Fruit fly (Drosophila melanogaster) whole organism, prepupa: ENCODE results near the gene mRpL55.

Source experiments
- Blimp-1 ChIP-seq: fragments of 200-800 bp; sonication (Bioruptor generic); optimal IDR thresholded peaks from 3 replicates; lab custom pipeline; 2017; ENCODE audit warnings: missing biosample characterization, missing genetic modification characterization, mild to moderate bottlenecking, moderate library complexity, missing genetic modification reagents
- CG10631 ChIP-seq: fragments of 200-800 bp; sonication (Bioruptor generic); optimal IDR thresholded peaks from 2 replicates; lab custom pipeline; 2016; ENCODE audit warnings: missing biosample characterization, missing genetic modification characterization
- CG10669 ChIP-seq: fragments of 200-800 bp; sonication (Bioruptor generic); optimal IDR thresholded peaks from 3 replicates; lab custom pipeline; 2018; ENCODE audit warnings: missing biosample characterization, mild to moderate bottlenecking, missing genetic modification characterization, moderate library complexity
- CG11294 ChIP-seq: fragments of 200-800 bp; sonication (Bioruptor generic); IDR thresholded peaks from 2 replicates; pipeline ENCODE4 v1.3.6; 2022; ENCODE audit warnings: missing biosample characterization, missing genetic modification characterization
- CG11762 ChIP-seq: fragments of 200-800 bp; sonication (Bioruptor generic); optimal IDR thresholded peaks from 3 replicates; lab custom pipeline; 2016; ENCODE audit warnings: missing biosample characterization, missing genetic modification characterization; ENCODE audit not compliant: insufficient read depth
- CG11902 ChIP-seq: fragments of 200-800 bp; sonication (Bioruptor generic); optimal IDR thresholded peaks from 3 replicates; lab custom pipeline; 2016; ENCODE audit warnings: missing biosample characterization, missing genetic modification characterization
- CG15336 ChIP-seq: fragments of 200-800 bp; sonication (Bioruptor generic); IDR thresholded peaks from 2 replicates; pipeline ENCODE4 v1.3.6; 2022; ENCODE audit warnings: missing biosample characterization, missing genetic modification characterization
- CG1621 ChIP-seq: fragments of 200-800 bp; sonication (Bioruptor generic); optimal IDR thresholded peaks from 3 replicates; lab custom pipeline; 2018; ENCODE audit warnings: missing biosample characterization, mild to moderate bottlenecking, missing genetic modification characterization
- CG3032 ChIP-seq: fragments of 200-800 bp; optimal IDR thresholded peaks from 2 replicates; lab custom pipeline; 2019; ENCODE audit warnings: missing biosample characterization, mild to moderate bottlenecking, missing genetic modification characterization, moderate library complexity
- CG31627 ChIP-seq: fragments of 200-800 bp; sonication (Bioruptor generic); optimal IDR thresholded peaks from 3 replicates; lab custom pipeline; 2016; ENCODE audit warnings: missing biosample characterization, missing genetic modification characterization
- CG32006 ChIP-seq: fragments of 200-800 bp; sonication (Bioruptor generic); optimal IDR thresholded peaks from 3 replicates; lab custom pipeline; 2017; ENCODE audit warnings: missing biosample characterization, mild to moderate bottlenecking, missing genetic modification characterization
- CG34406 ChIP-seq: fragments of 200-800 bp; sonication (Bioruptor generic); optimal IDR thresholded peaks from 3 replicates; lab custom pipeline; 2016; ENCODE audit warnings: missing biosample characterization, missing genetic modification characterization
- CG3919 ChIP-seq: fragments of 200-800 bp; sonication (Bioruptor generic); optimal IDR thresholded peaks from 3 replicates; lab custom pipeline; 2016; ENCODE audit warnings: missing biosample characterization, missing genetic modification characterization
- CG4318 ChIP-seq: fragments of 200-800 bp; sonication (Bioruptor generic); optimal IDR thresholded peaks from 3 replicates; lab custom pipeline; 2017; ENCODE audit warnings: missing biosample characterization, mild to moderate bottlenecking, missing genetic modification characterization
- CG6276 ChIP-seq: fragments of 200-800 bp; sonication (Bioruptor generic); optimal IDR thresholded peaks from 2 replicates; lab custom pipeline; 2017; ENCODE audit warnings: missing biosample characterization, mild to moderate bottlenecking, missing genetic modification characterization
- CG6808 ChIP-seq: fragments of 200-800 bp; sonication (Bioruptor generic); optimal IDR thresholded peaks from 3 replicates; lab custom pipeline; 2017; ENCODE audit warnings: missing biosample characterization, missing genetic modification characterization, mild to moderate bottlenecking, moderate library complexity, missing genetic modification reagents
- CG7368 ChIP-seq: fragments of 200-800 bp; sonication (Bioruptor generic); optimal IDR thresholded peaks from 3 replicates; lab custom pipeline; 2016; ENCODE audit warnings: missing biosample characterization, missing genetic modification characterization
- CG8119 ChIP-seq: fragments of 200-800 bp; sonication (Bioruptor generic); IDR thresholded peaks from 3 replicates; pipeline ENCODE4 v1.3.6; 2022; ENCODE audit warnings: missing biosample characterization, missing genetic modification characterization
- CG8319 ChIP-seq: fragments of 200-800 bp; sonication (Bioruptor generic); optimal IDR thresholded peaks from 3 replicates; lab custom pipeline; 2016; ENCODE audit warnings: missing biosample characterization, missing genetic modification characterization
- CG8632 ChIP-seq: fragments of 200-800 bp; sonication (Bioruptor generic); optimal IDR thresholded peaks from 3 replicates; lab custom pipeline; 2016; ENCODE audit warnings: missing biosample characterization, missing genetic modification characterization
- Eip75B ChIP-seq: fragments of 200-800 bp; sonication (Bioruptor generic); optimal IDR thresholded peaks from 3 replicates; lab custom pipeline; 2016; ENCODE audit warnings: missing biosample characterization, missing genetic modification characterization
- Eip78C ChIP-seq: fragments of 200-800 bp; sonication (Bioruptor generic); peaks from one replicate; lab custom pipeline; 2016; ENCODE audit warnings: missing biosample characterization, missing genetic modification characterization
- Eip93F ChIP-seq: fragments of 200-800 bp; sonication (Bioruptor generic); optimal IDR thresholded peaks from 2 replicates; lab custom pipeline; 2016; ENCODE audit warnings: missing biosample characterization, mild to moderate bottlenecking, missing genetic modification characterization
- Ets96B ChIP-seq: fragments of 200-800 bp; optimal IDR thresholded peaks from 2 replicates; lab custom pipeline; 2019; ENCODE audit warnings: missing biosample characterization, mild to moderate bottlenecking, missing genetic modification characterization, moderate library complexity
- Gug ChIP-seq: fragments of 200-800 bp; sonication (Bioruptor generic); IDR thresholded peaks from 2 replicates; pipeline ENCODE4 v1.3.6; 2022; ENCODE audit warnings: missing biosample characterization, missing genetic modification characterization
- Hr38 ChIP-seq: sonication (Bioruptor generic); optimal IDR thresholded peaks from 2 replicates; lab custom pipeline; 2016; ENCODE audit warnings: missing biosample characterization, missing genetic modification characterization
- Hr39 ChIP-seq: fragments of 200-800 bp; sonication (Bioruptor generic); optimal IDR thresholded peaks from 2 replicates; lab custom pipeline; 2016; ENCODE audit warnings: missing biosample characterization, missing genetic modification characterization
- Hr4 ChIP-seq: fragments of 200-800 bp; sonication (Bioruptor generic); optimal IDR thresholded peaks from 3 replicates; lab custom pipeline; 2016; ENCODE audit warnings: missing biosample characterization, missing genetic modification characterization
- Lpt ChIP-seq: fragments of 200-800 bp; sonication (Bioruptor generic); optimal IDR thresholded peaks from 3 replicates; lab custom pipeline; 2016; ENCODE audit warnings: missing biosample characterization, missing genetic modification characterization
- Met ChIP-seq: fragments of 200-800 bp; sonication (Bioruptor generic); optimal IDR thresholded peaks from 3 replicates; lab custom pipeline; 2016; ENCODE audit warnings: missing biosample characterization, missing genetic modification characterization
- OdsH ChIP-seq: fragments of 200-800 bp; sonication (Bioruptor generic); optimal IDR thresholded peaks from 3 replicates; lab custom pipeline; 2016; ENCODE audit warnings: missing biosample characterization, missing genetic modification characterization
- Smox ChIP-seq: fragments of 200-800 bp; sonication (Bioruptor generic); optimal IDR thresholded peaks from 3 replicates; lab custom pipeline; 2016; ENCODE audit warnings: missing biosample characterization, missing genetic modification characterization
- Sox102F ChIP-seq: fragments of 200-800 bp; sonication (Bioruptor generic); optimal IDR thresholded peaks from 2 replicates; lab custom pipeline; 2016; ENCODE audit warnings: missing biosample characterization, mild to moderate bottlenecking, missing genetic modification characterization
- Sox14 ChIP-seq: fragments of 200-800 bp; sonication (Bioruptor generic); optimal IDR thresholded peaks from 3 replicates; lab custom pipeline; 2016; ENCODE audit warnings: missing biosample characterization, missing genetic modification characterization
- Sox15 ChIP-seq: fragments of 200-800 bp; sonication (Bioruptor generic); optimal IDR thresholded peaks from 3 replicates; lab custom pipeline; 2016; ENCODE audit warnings: missing biosample characterization, missing genetic modification characterization
- achi ChIP-seq: fragments of 200-800 bp; sonication (Bioruptor generic); optimal IDR thresholded peaks from 3 replicates; lab custom pipeline; 2016; ENCODE audit warnings: missing biosample characterization, missing genetic modification characterization
- acj6 ChIP-seq: fragments of 200-800 bp; sonication (Bioruptor generic); optimal IDR thresholded peaks from 3 replicates; lab custom pipeline; 2016; ENCODE audit warnings: missing biosample characterization, missing genetic modification characterization
- cyc ChIP-seq: fragments of 200-800 bp; sonication (Bioruptor generic); optimal IDR thresholded peaks from 3 replicates; lab custom pipeline; 2016; ENCODE audit warnings: missing biosample characterization, missing genetic modification characterization
- dac ChIP-seq: fragments of 200-800 bp; sonication (Bioruptor generic); optimal IDR thresholded peaks from 2 replicates; lab custom pipeline; 2017; ENCODE audit warnings: missing biosample characterization, mild to moderate bottlenecking, missing genetic modification characterization
- dsx ChIP-seq: fragments of 200-800 bp; optimal IDR thresholded peaks from 3 replicates; lab custom pipeline; 2019; ENCODE audit warnings: missing biosample characterization, mild to moderate bottlenecking, missing genetic modification characterization, moderate library complexity; ENCODE audit not compliant: poor library complexity, severe bottlenecking
- eg ChIP-seq: fragments of 200-800 bp; sonication (Bioruptor generic); IDR thresholded peaks from 3 replicates; pipeline ENCODE4 v1.3.6; 2022; ENCODE audit warnings: missing biosample characterization, missing genetic modification characterization
- esn ChIP-seq: fragments of 200-800 bp; sonication (Bioruptor generic); optimal IDR thresholded peaks from 2 replicates; lab custom pipeline; 2016; ENCODE audit warnings: missing biosample characterization, mild to moderate bottlenecking, missing genetic modification characterization, moderate library complexity
- fd59A ChIP-seq: fragments of 200-800 bp; sonication (Bioruptor generic); optimal IDR thresholded peaks from 2 replicates; lab custom pipeline; 2017; ENCODE audit warnings: missing biosample characterization, mild to moderate bottlenecking, missing genetic modification characterization, missing genetic modification reagents
- fd85E ChIP-seq: fragments of 200-800 bp; sonication (Bioruptor generic); optimal IDR thresholded peaks from 3 replicates; lab custom pipeline; 2016; ENCODE audit warnings: missing biosample characterization, missing genetic modification characterization
- fkh ChIP-seq: fragments of 200-800 bp; sonication (Bioruptor generic); optimal IDR thresholded peaks from 3 replicates; lab custom pipeline; 2017; ENCODE audit warnings: missing biosample characterization, mild to moderate bottlenecking, missing genetic modification characterization, moderate library complexity
- lz ChIP-seq: fragments of 200-800 bp; sonication (Bioruptor generic); optimal IDR thresholded peaks from 3 replicates; lab custom pipeline; 2016; ENCODE audit warnings: missing biosample characterization, missing genetic modification characterization
- net ChIP-seq: fragments of 200-800 bp; sonication (Bioruptor generic); optimal IDR thresholded peaks from 3 replicates; lab custom pipeline; 2016; ENCODE audit warnings: missing biosample characterization, missing genetic modification characterization
- pdm3 ChIP-seq: fragments of 200-800 bp; sonication (Bioruptor generic); optimal IDR thresholded peaks from 3 replicates; lab custom pipeline; 2016; ENCODE audit warnings: missing biosample characterization, missing genetic modification characterization
- salr ChIP-seq, 2 experiments: fragments of 200-800 bp; sonication (Bioruptor generic); optimal IDR thresholded peaks; 3 replicates each; lab custom pipeline; 2016 to 2018; ENCODE audit warnings: missing biosample characterization in 2 of 2, missing genetic modification characterization in 2 of 2, mild to moderate bottlenecking in 1 of 2
- ss ChIP-seq, 2 experiments: fragments of 200-800 bp; sonication (Bioruptor generic); optimal IDR thresholded peaks; 2 replicates in 1 of 2; 3 replicates in 1 of 2; lab custom pipeline; 2017 to 2018; ENCODE audit warnings: mild to moderate bottlenecking in 2 of 2, missing biosample characterization in 2 of 2, missing genetic modification characterization in 2 of 2, moderate library complexity in 1 of 2
- svp ChIP-seq: fragments of 200-800 bp; sonication (Bioruptor generic); peaks from one replicate; lab custom pipeline; 2016; ENCODE audit warnings: missing biosample characterization, missing genetic modification characterization
- topi ChIP-seq: fragments of 200-800 bp; sonication (Bioruptor generic); optimal IDR thresholded peaks from 3 replicates; lab custom pipeline; 2016; ENCODE audit warnings: missing biosample characterization, missing genetic modification characterization
- vri ChIP-seq: fragments of 200-800 bp; sonication (Bioruptor generic); optimal IDR thresholded peaks from 3 replicates; lab custom pipeline; 2016; ENCODE audit warnings: missing biosample characterization, mild to moderate bottlenecking, missing genetic modification characterization

Gene mRpL55

DNA sequence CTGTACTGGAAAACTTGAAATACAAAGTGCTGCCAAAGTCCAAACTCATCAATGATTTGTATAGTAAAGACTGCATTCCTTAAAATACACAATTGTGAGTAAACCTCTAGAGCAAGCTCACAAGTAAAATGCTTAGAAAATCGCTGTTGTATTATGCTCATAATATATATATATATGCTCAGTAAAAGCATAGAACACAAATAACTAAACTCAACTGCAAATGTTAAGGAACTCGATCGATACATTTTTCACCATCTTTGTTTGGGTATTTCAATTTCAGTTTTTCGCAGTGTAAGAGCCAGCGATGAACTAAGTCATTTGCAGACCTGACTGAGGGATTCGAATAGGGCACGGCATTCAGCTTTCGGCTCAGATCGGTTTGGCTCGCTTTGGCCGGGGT, 15.6 kb downstream of the mRpL55 start:
- TF ChIP-seq Sox102F: no peak
- TF ChIP-seq Gug: no peak
- no peak for TF ChIP-seq net (GFP tag; lab: Kevin White, UChicago)
- TF ChIP-seq Met (GFP tag; lab: Kevin White, UChicago): no peak
- TF ChIP-seq CG6276 (GFP tag; lab: Kevin White, UChicago): no peak
- peak; percentile 33 for TF ChIP-seq CG10669 (GFP tag; lab: Kevin White, UChicago)
- TF ChIP-seq CG15336 (GFP tag; lab: Robert Waterston, UW): no peak
- peak; percentile 33 for TF ChIP-seq achi (GFP tag; lab: Kevin White, UChicago)
- no peak for TF ChIP-seq esn (GFP tag; lab: Kevin White, UChicago)
- no peak for TF ChIP-seq CG8119 (GFP tag; lab: Robert Waterston, UW)
- no peak for TF ChIP-seq fd85E (GFP tag; lab: Kevin White, UChicago)
- no peak for TF ChIP-seq Hr38 (GFP tag; lab: Kevin White, UChicago)
- no peak for TF ChIP-seq cyc (GFP tag; lab: Kevin White, UChicago)
- no peak for TF ChIP-seq CG4318
- TF ChIP-seq Lpt (GFP tag; lab: Kevin White, UChicago): no peak
- TF ChIP-seq fd59A: peak; percentile 13
- TF ChIP-seq lz (GFP tag; lab: Kevin White, UChicago): no peak
- TF ChIP-seq Hr4: peak; percentile 12
- no peak for TF ChIP-seq svp (GFP tag; lab: Kevin White, UChicago)
- TF ChIP-seq CG11294 (GFP tag; lab: Robert Waterston, UW): no peak
- TF ChIP-seq acj6 (GFP tag; lab: Kevin White, UChicago): peak; percentile 26
- TF ChIP-seq CG11762 (GFP tag; lab: Kevin White, UChicago): no peak
- TF ChIP-seq CG1621 (tag; lab: Kevin White, UChicago): peak; percentile 29
- no peak for TF ChIP-seq fkh
- no peak for TF ChIP-seq CG7368 (GFP tag; lab: Kevin White, UChicago)
- TF ChIP-seq OdsH (GFP tag; lab: Kevin White, UChicago): peak; percentile 18
- TF ChIP-seq CG3919 (GFP tag; lab: Kevin White, UChicago): peak; percentile 45
- peak; percentile 62 for TF ChIP-seq CG6808 (GFP tag; lab: Kevin White, UChicago)
- TF ChIP-seq Eip78C (GFP tag; lab: Kevin White, UChicago): peak; percentile 82
- peak; percentile 61 for TF ChIP-seq CG10631 (GFP tag; lab: Kevin White, UChicago)
- TF ChIP-seq CG32006 (GFP tag; lab: Kevin White, UChicago): peak; percentile 25
- TF ChIP-seq Hr39 (GFP tag; lab: Kevin White, UChicago): no peak
- peak in 1 of 2 experiments; percentile 8 for TF ChIP-seq ss (GFP tag; optimal IDR thresholded peaks at IDR 0.05; lab: Kevin White, UChicago)
- peak; percentile 51 for TF ChIP-seq CG3032
- peak; percentile 46 for TF ChIP-seq dsx (GFP tag; lab: Kevin White, UChicago)
- no peak for TF ChIP-seq pdm3 (GFP tag; lab: Kevin White, UChicago)
- no peak for TF ChIP-seq topi (GFP tag; lab: Kevin White, UChicago)
- TF ChIP-seq Sox14 (GFP tag; lab: Kevin White, UChicago): peak; percentile 17
- no peak for TF ChIP-seq Eip93F (GFP tag; lab: Kevin White, UChicago)
- TF ChIP-seq CG31627 (GFP tag; lab: Kevin White, UChicago): no peak
- TF ChIP-seq Smox (GFP tag; lab: Kevin White, UChicago): no peak
- TF ChIP-seq CG11902 (GFP tag; lab: Kevin White, UChicago): no peak
- TF ChIP-seq CG8319: no peak
- TF ChIP-seq Eip75B (GFP tag; lab: Kevin White, UChicago): no peak
- TF ChIP-seq dac (GFP tag; lab: Kevin White, UChicago): no peak
- no peak for TF ChIP-seq vri (GFP tag; lab: Kevin White, UChicago)
- no peak for TF ChIP-seq Sox15 (GFP tag; lab: Kevin White, UChicago)
- no peak for TF ChIP-seq salr (GFP tag; optimal IDR thresholded peaks at IDR 0.05; lab: Kevin White, UChicago)
- TF ChIP-seq eg (GFP tag; lab: Robert Waterston, UW): no peak
- no peak for TF ChIP-seq CG8632 (GFP tag; lab: Kevin White, UChicago)
- TF ChIP-seq Ets96B (tag; lab: Kevin White, UChicago): peak; percentile 54
- no peak for TF ChIP-seq CG34406 (GFP tag; lab: Kevin White, UChicago)
- TF ChIP-seq Blimp-1: no peak
